Worm (Caenorhabditis elegans): ENCODE measurements around the gene M01F1.4.
A peak's percentile ranks its signal among the peaks of the same experiment; 100 is the strongest.

M01F1.4 gene

DNA sequence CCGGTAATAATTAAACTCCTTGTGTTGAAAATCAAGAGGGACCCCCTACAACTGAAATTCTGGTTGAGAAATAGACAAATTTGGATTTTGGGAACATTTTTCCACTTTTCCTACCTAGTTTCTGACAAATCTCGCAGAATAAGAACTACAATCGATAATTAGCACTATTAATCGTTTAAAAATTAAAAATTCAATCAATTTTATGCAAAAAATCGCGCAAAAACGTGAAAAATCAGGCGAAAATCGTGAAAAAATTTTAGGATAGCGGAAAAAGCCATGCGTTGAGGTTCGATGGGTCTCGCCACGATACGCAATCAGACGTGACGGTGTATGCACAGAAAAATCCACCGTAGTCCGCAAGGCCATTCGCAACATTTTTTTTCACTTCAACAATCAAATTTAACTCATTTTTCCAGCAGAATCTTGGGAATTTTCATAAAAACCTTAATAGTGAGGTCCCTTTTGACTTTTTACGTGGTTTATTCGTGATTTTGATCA lies 4.7 kb downstream of the M01F1.4 start, which contains the start of gene lias-1 (continued):
- TF ChIP-seq madf-5 (GFP tag; IDR thresholded peaks at IDR 0.05) (no peak), nhr-77 (tag; optimal IDR thresholded peaks at IDR 0.05) (peak; percentile 84), ces-1 (GFP tag; optimal IDR thresholded peaks at IDR 0.05) (no peak), cey-2 (tag; optimal IDR thresholded peaks at IDR 0.05; ENCODE audit: borderline replicate concordance, insufficient read depth) (no peak), F49E8.2 (tag; optimal IDR thresholded peaks at IDR 0.05; ENCODE audit: borderline replicate concordance) (no peak), madf-9 (GFP tag; conservative IDR thresholded peaks at IDR 0.05) (no peak), ceh-62 (tag; optimal IDR thresholded peaks at IDR 0.05) (no peak), attf-4 (tag; optimal IDR thresholded peaks at IDR 0.05) (no peak), R02D3.7 (tag; optimal IDR thresholded peaks at IDR 0.05) (no peak), dmd-6 (GFP tag; IDR thresholded peaks at IDR 0.05) (peak; percentile 24; the same call in 1 of the 2 replicates), dve-1 (tag; optimal IDR thresholded peaks at IDR 0.05; ENCODE audit: insufficient read depth) (peak; percentile 69), daf-19 (GFP tag; conservative IDR thresholded peaks at IDR 0.05) (no peak), T20F7.1 (GFP tag; optimal IDR thresholded peaks at IDR 0.05) (peak; percentile 76), gei-8 (GFP tag; optimal IDR thresholded peaks at IDR 0.05) (no peak), daf-16 (GFP tag; optimal IDR thresholded peaks at IDR 0.05) (no peak), daf-16 (tag; optimal IDR thresholded peaks at IDR 0.05) (peak; percentile 38), nhr-25 (tag; optimal IDR thresholded peaks at IDR 0.05; ENCODE audit: borderline replicate concordance, insufficient read depth) (peak; percentile 55), ama-1 (optimal IDR thresholded peaks at IDR 0.05) (peak; percentile 92), mxl-2 (GFP tag; conservative IDR thresholded peaks at IDR 0.05) (no peak), zag-1 (tag; optimal IDR thresholded peaks at IDR 0.05) (no peak), daf-8 (GFP tag; IDR thresholded peaks at IDR 0.05) (no peak), ceh-32 (tag; optimal IDR thresholded peaks at IDR 0.05; ENCODE audit: poor library complexity) (no peak), ztf-7 (tag; optimal IDR thresholded peaks at IDR 0.05) (peak; percentile 6), unc-39 (tag; optimal IDR thresholded peaks at IDR 0.05) (no peak), pha-4 (GFP tag; IDR thresholded peaks at IDR 0.05) (no peak), pha-4 (tag; optimal IDR thresholded peaks at IDR 0.05) (peak; percentile 33), mes-2 (tag; optimal IDR thresholded peaks at IDR 0.05; ENCODE audit: poor library complexity, severe bottlenecking) (peak; percentile 90), pqm-1 (tag; optimal IDR thresholded peaks at IDR 0.05) (no peak), lin-29 (GFP tag; IDR thresholded peaks at IDR 0.05) (no peak), mdt-29 (GFP tag; IDR thresholded peaks at IDR 0.05) (no peak), mep-1 (tag; optimal IDR thresholded peaks at IDR 0.05) (peak; percentile 90), fos-1 (tag; optimal IDR thresholded peaks at IDR 0.05) (no peak), nhr-111 (GFP tag; optimal IDR thresholded peaks at IDR 0.05) (no peak), zip-2 (tag; optimal IDR thresholded peaks at IDR 0.05) (no peak), vab-7 (GFP tag; IDR thresholded peaks at IDR 0.05) (0 out of 2 replicates have a peak, but pooled peaks have one; percentile 27), hmg-1.1 (GFP tag; IDR thresholded peaks at IDR 0.05) (peak; percentile 66), fkh-10 (GFP tag; optimal IDR thresholded peaks at IDR 0.05) (peak; percentile 52), hlh-30 (tag; optimal IDR thresholded peaks at IDR 0.05; ENCODE audit: insufficient read depth) (peak; percentile 82), nhr-11 (tag; optimal IDR thresholded peaks at IDR 0.05) (peak; percentile 70), aly-2 (tag; optimal IDR thresholded peaks at IDR 0.05) (no peak), arid-1 (GFP tag; conservative IDR thresholded peaks at IDR 0.05) (peak; percentile 30; the same call in 1 of the 2 replicates), tag-97 (GFP tag; IDR thresholded peaks at IDR 0.05) (no peak)

DNA sequence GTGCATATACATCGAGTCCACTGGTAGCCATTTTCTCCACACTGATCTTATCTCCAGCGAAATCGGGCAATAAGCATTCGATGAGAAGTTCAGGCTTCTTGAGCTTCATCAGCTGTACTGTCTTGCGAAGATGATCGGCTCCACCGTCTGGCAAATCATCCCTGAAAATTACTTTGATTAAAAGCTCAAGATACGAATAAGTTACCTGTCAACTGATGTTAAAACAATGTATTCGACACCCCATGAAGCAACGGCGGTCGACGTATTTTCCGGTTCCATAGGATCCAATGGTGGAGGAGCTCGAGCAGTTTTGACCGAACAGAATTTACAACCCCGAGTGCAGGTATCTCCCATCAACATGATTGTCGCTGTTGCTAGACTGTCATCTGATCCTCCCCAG lies 5.6 kb downstream of the M01F1.4 start:
- peak; percentile 90 for TF ChIP-seq aha-1 (tag)
- TF ChIP-seq ZK546.5 (tag; optimal IDR thresholded peaks at IDR 0.05), result no peak
- TF ChIP-seq Y48G9A.11 (GFP tag; IDR thresholded peaks at IDR 0.05), result peak; percentile 30; the same call in 1 of the 2 replicates
